Fruit fly (Drosophila melanogaster): ENCODE results near the gene CG3631.

DNA sequence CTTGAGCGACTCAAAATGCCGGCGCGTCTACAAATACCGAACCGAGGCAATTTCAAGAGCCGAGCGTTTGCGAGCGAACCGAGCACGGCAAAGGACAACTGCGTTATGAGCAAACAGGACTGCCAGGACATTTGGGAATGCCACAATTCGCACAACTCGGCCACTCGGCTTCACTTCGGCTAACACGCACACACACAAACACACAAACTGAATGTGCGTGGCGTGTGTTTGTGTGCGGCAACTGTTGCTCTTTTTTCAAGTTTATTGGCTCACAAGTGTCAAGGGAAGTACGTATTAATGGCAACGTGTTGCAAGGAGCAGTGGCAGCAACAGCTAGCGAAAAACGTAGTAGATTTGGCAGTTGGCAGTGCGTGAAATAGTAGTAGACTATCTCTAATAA lies 5.9 kb upstream of the CG3631 start:
- no peak for TF ChIP-seq CTCF (optimal IDR thresholded peaks at IDR 0.05)
- TF ChIP-seq CG8478 (optimal IDR thresholded peaks at IDR 0.05), result no peak
